Worm (Caenorhabditis elegans) whole organism, L4 larva: ENCODE measurements around the gene F58G11.4.
A peak's percentile ranks its signal among the peaks of the same experiment; 100 is the strongest.

Experiments used
- D1046.2 ChIP-seq: fragments of 200-800 bp; sonication (Bioruptor generic); IDR thresholded peaks from 2 replicates; pipeline ENCODE4 v1.3.6; 2022; ENCODE audit warnings: missing genetic modification characterization, missing compliant biosample characterization
- F44E2.7 ChIP-seq: fragments of 200-800 bp; sonication (Bioruptor generic); IDR thresholded peaks from 2 replicates; pipeline ENCODE4 v2.1.2; 2022; ENCODE audit warnings: missing genetic modification characterization, missing compliant biosample characterization
- Y105C5A.15 ChIP-seq: fragments of 200-800 bp; sonication (Bioruptor generic); IDR thresholded peaks from 2 replicates; pipeline ENCODE4 v1.3.6; 2022; ENCODE audit warnings: missing genetic modification characterization, missing compliant biosample characterization
- Y48G9A.11 ChIP-seq: fragments of 200-800 bp; sonication (Bioruptor generic); IDR thresholded peaks from 2 replicates; pipeline ENCODE4 v1.3.6; 2022; ENCODE audit warnings: missing genetic modification reagents, missing genetic modification characterization, missing compliant biosample characterization
- ZK546.5 ChIP-seq, 2 experiments: sonication (generic microtip); optimal IDR thresholded peaks; 2 replicates each; lab custom pipeline; 2017; ENCODE audit warnings: missing biosample characterization in 2 of 2, missing genetic modification characterization in 2 of 2
- attf-4 ChIP-seq: sonication (generic microtip); optimal IDR thresholded peaks from 3 replicates; lab custom pipeline; 2017; ENCODE audit warnings: missing biosample characterization, missing genetic modification characterization
- ctbp-1 ChIP-seq: fragments of 200-800 bp; sonication (Bioruptor generic); IDR thresholded peaks from 2 replicates; pipeline ENCODE4 v1.3.6; 2022; ENCODE audit warnings: missing genetic modification reagents, missing genetic modification characterization, missing compliant biosample characterization
- daf-12 ChIP-seq: fragments of 150-350 bp; optimal IDR thresholded peaks from 2 replicates; lab custom pipeline; 2014; ENCODE audit warnings: missing biosample characterization, missing genetic modification reagents, missing genetic modification characterization
- daf-16 ChIP-seq, 3 experiments: sonication (generic microtip); optimal IDR thresholded peaks; 2 replicates each; lab custom pipeline; 2016 to 2017; ENCODE audit warnings: missing genetic modification characterization in 3 of 3, missing genetic modification reagents in 3 of 3, mild to moderate bottlenecking in 2 of 3, missing compliant biosample characterization in 2 of 3, missing biosample characterization in 1 of 3, moderate library complexity in 1 of 3
- daf-19 ChIP-seq: fragments of 200-800 bp; sonication (Bioruptor generic); conservative IDR thresholded peaks from 2 replicates; pipeline ENCODE4 v1.3.6; 2022; ENCODE audit warnings: missing genetic modification characterization, missing compliant biosample characterization
- dmd-6 ChIP-seq: fragments of 200-800 bp; sonication (Bioruptor generic); IDR thresholded peaks from 2 replicates; pipeline ENCODE4 v1.3.6; 2022; ENCODE audit warnings: missing genetic modification reagents, missing genetic modification characterization, missing compliant biosample characterization
- dmd-9 ChIP-seq: fragments of 200-800 bp; sonication (Bioruptor generic); IDR thresholded peaks from 2 replicates; pipeline ENCODE4 v1.3.6; 2022; ENCODE audit warnings: missing genetic modification reagents, missing genetic modification characterization, missing compliant biosample characterization
- dve-1 ChIP-seq: sonication (generic microtip); optimal IDR thresholded peaks from 2 replicates; lab custom pipeline; 2017; ENCODE audit warnings: antibody characterized with exemption, mild to moderate bottlenecking, missing genetic modification characterization, missing compliant biosample characterization; ENCODE audit not compliant: insufficient read depth
- egl-43 ChIP-seq: fragments of 200-800 bp; sonication (Bioruptor generic); IDR thresholded peaks from 2 replicates; pipeline ENCODE4 v1.3.6; 2022; ENCODE audit warnings: missing genetic modification reagents, missing genetic modification characterization, missing compliant biosample characterization
- hif-1 ChIP-seq, 2 experiments: sonication (generic microtip); optimal IDR thresholded peaks; 2 replicates each; lab custom pipeline; 2016 to 2017; ENCODE audit warnings: missing compliant biosample characterization in 2 of 2, missing genetic modification characterization in 2 of 2, missing genetic modification reagents in 2 of 2, missing genotype in 2 of 2, mild to moderate bottlenecking in 1 of 2
- hlh-11 ChIP-seq: fragments of 200-800 bp; sonication (Bioruptor generic); optimal IDR thresholded peaks from 2 replicates; lab custom pipeline; 2018; ENCODE audit warnings: mild to moderate bottlenecking, missing genetic modification characterization, missing compliant biosample characterization
- hlh-30 ChIP-seq: sonication (generic microtip); optimal IDR thresholded peaks from 2 replicates; lab custom pipeline; 2017; ENCODE audit warnings: antibody characterized with exemption, mild to moderate bottlenecking, missing genetic modification characterization, missing compliant biosample characterization; ENCODE audit not compliant: insufficient read depth
- lim-7 ChIP-seq: fragments of 200-800 bp; sonication (Bioruptor generic); IDR thresholded peaks from 2 replicates; pipeline ENCODE4 v1.3.6; 2022; ENCODE audit warnings: missing genetic modification characterization, missing compliant biosample characterization
- lin-15B ChIP-seq: fragments of 150-350 bp; sonication (generic microtip); optimal IDR thresholded peaks from 3 replicates; lab custom pipeline; 2014; ENCODE audit warnings: missing biosample characterization, missing genetic modification characterization
- lin-29 ChIP-seq: fragments of 200-800 bp; sonication (Bioruptor generic); IDR thresholded peaks from 2 replicates; pipeline ENCODE4 v1.3.6; 2022; ENCODE audit warnings: missing genetic modification reagents, missing genetic modification characterization, missing compliant biosample characterization
- lir-3 ChIP-seq: sonication (generic microtip); optimal IDR thresholded peaks from 2 replicates; lab custom pipeline; 2016; ENCODE audit warnings: mild to moderate bottlenecking, missing genetic modification characterization, missing compliant biosample characterization
- lsy-2 ChIP-seq, 2 experiments: fragments of 150-350 bp in 1 of 2; sonication (generic microtip) in 1 of 2; optimal IDR thresholded peaks; 2 replicates each; lab custom pipeline; 2014 to 2017; ENCODE audit warnings: missing biosample characterization in 2 of 2, missing genetic modification characterization in 2 of 2
- mep-1 ChIP-seq: fragments of 150-350 bp; sonication (generic microtip); optimal IDR thresholded peaks from 3 replicates; lab custom pipeline; 2014; ENCODE audit warnings: missing biosample characterization, missing genetic modification characterization
- nhr-10 ChIP-seq: fragments of 150-350 bp; optimal IDR thresholded peaks from 2 replicates; lab custom pipeline; 2014; ENCODE audit warnings: missing biosample characterization, missing genetic modification characterization
- nhr-11 ChIP-seq: fragments of 150-350 bp; optimal IDR thresholded peaks from 2 replicates; lab custom pipeline; 2014; ENCODE audit warnings: missing biosample characterization, missing genetic modification characterization
- nhr-111 ChIP-seq: fragments of 200-800 bp; sonication (Bioruptor generic); optimal IDR thresholded peaks from 2 replicates; lab custom pipeline; 2018; ENCODE audit warnings: mild to moderate bottlenecking, missing genetic modification characterization, missing compliant biosample characterization
- nhr-25 ChIP-seq: sonication (generic microtip); optimal IDR thresholded peaks from 2 replicates; lab custom pipeline; 2017; ENCODE audit warnings: missing genetic modification characterization, mild to moderate bottlenecking, missing compliant biosample characterization, antibody characterized with exemption, moderate library complexity, borderline replicate concordance; ENCODE audit not compliant: insufficient read depth
- nhr-28 ChIP-seq: fragments of 150-350 bp; optimal IDR thresholded peaks from 2 replicates; lab custom pipeline; 2014; ENCODE audit warnings: missing biosample characterization, missing genetic modification characterization
- nhr-41 ChIP-seq: fragments of 200-800 bp; sonication (Bioruptor generic); IDR thresholded peaks from 2 replicates; pipeline ENCODE4 v1.3.6; 2022; ENCODE audit warnings: missing genetic modification reagents, missing genetic modification characterization, missing compliant biosample characterization
- nhr-48 ChIP-seq: sonication (generic microtip); optimal IDR thresholded peaks from 2 replicates; lab custom pipeline; 2016; ENCODE audit warnings: mild to moderate bottlenecking, missing genetic modification characterization, missing compliant biosample characterization
- nhr-6 ChIP-seq: fragments of 150-350 bp; optimal IDR thresholded peaks from 2 replicates; lab custom pipeline; 2014; ENCODE audit warnings: missing biosample characterization, missing genetic modification characterization
- nhr-77 ChIP-seq: fragments of 150-350 bp; optimal IDR thresholded peaks from 2 replicates; lab custom pipeline; 2014; ENCODE audit warnings: missing biosample characterization, missing genetic modification characterization
- pha-4 ChIP-seq, 2 experiments: fragments of 150-350 bp in 1 of 2; fragments of 200-800 bp in 1 of 2; sonication (Bioruptor generic) in 1 of 2; IDR thresholded peaks in 1 of 2; optimal IDR thresholded peaks in 1 of 2; 2 replicates each; pipeline versions ENCODE4 v1.3.6 to Lab custom; 2014 to 2022; ENCODE audit warnings: missing genetic modification characterization in 2 of 2, missing genetic modification reagents in 2 of 2, missing biosample characterization in 1 of 2, missing compliant biosample characterization in 1 of 2
- php-3 ChIP-seq: fragments of 200-800 bp; sonication (Bioruptor generic); IDR thresholded peaks from 2 replicates; pipeline ENCODE4 v1.3.6; 2022; ENCODE audit warnings: missing genetic modification reagents, missing genetic modification characterization, missing compliant biosample characterization
- rbr-2 ChIP-seq: sonication (generic microtip); optimal IDR thresholded peaks from 2 replicates; lab custom pipeline; 2016; ENCODE audit warnings: missing genotype, missing genetic modification characterization, missing compliant biosample characterization
- sdz-12 ChIP-seq: fragments of 200-800 bp; sonication (Bioruptor generic); optimal IDR thresholded peaks from 2 replicates; lab custom pipeline; 2018; ENCODE audit warnings: mild to moderate bottlenecking, missing genetic modification characterization, missing compliant biosample characterization
- spr-3 ChIP-seq: fragments of 200-800 bp; sonication (Bioruptor generic); optimal IDR thresholded peaks from 2 replicates; lab custom pipeline; 2018; ENCODE audit warnings: mild to moderate bottlenecking, missing genetic modification characterization, missing compliant biosample characterization
- unc-39 ChIP-seq: sonication (generic microtip); optimal IDR thresholded peaks from 2 replicates; lab custom pipeline; 2017; ENCODE audit warnings: missing biosample characterization, missing genetic modification characterization
- zfp-3 ChIP-seq: fragments of 200-800 bp; sonication (Bioruptor generic); conservative IDR thresholded peaks from 2 replicates; pipeline ENCODE4 v1.3.6; 2022; ENCODE audit warnings: missing genetic modification reagents, missing genetic modification characterization, missing compliant biosample characterization
- ztf-11 ChIP-seq: fragments of 150-350 bp; optimal IDR thresholded peaks from 2 replicates; lab custom pipeline; 2014; ENCODE audit warnings: missing biosample characterization, missing genetic modification characterization

The F58G11.4 gene

ce11 chrV:13653713-13654393, 18.5 kb upstream of the F58G11.4 start, which contains the start of gene lpin-1 (continued):
- TF ChIP-seq Y105C5A.15 (GFP tag; lab: Robert Waterston, UW) (no peak), nhr-6 (tag; lab: Kevin White, UChicago) (no peak), D1046.2 (GFP tag; lab: Robert Waterston, UW) (no peak), nhr-77 (tag; lab: Kevin White, UChicago) (peak; percentile 35), nhr-41 (GFP tag; lab: Robert Waterston, UW) (peak; percentile 53; the same call in 1 of the 2 replicates), lsy-2 (tag; optimal IDR thresholded peaks at IDR 0.05; lab: Kevin White, UChicago) (peak in 1 of 2 experiments; percentile 8), unc-39 (tag; lab: Kevin White, UChicago) (no peak), php-3 (GFP tag; lab: Robert Waterston, UW) (no peak), attf-4 (tag; lab: Kevin White, UChicago) (no peak), hlh-11 (tag; lab: Kevin White, UChicago) (peak; percentile 85), mep-1 (tag; lab: Kevin White, UChicago) (peak; percentile 40), zfp-3 (GFP tag; lab: Robert Waterston, UW) (0 out of 2 replicates have a peak, but pooled peaks have one; percentile 28), nhr-111 (GFP tag; lab: Kevin White, UChicago) (no peak), hlh-30 (tag; lab: Kevin White, UChicago) (peak; percentile 20), spr-3 (GFP tag; lab: Kevin White, UChicago) (no peak), sdz-12 (GFP tag; lab: Kevin White, UChicago) (peak; percentile 68), nhr-48 (peak; percentile 47), nhr-10 (no peak), Y48G9A.11 (no peak), ctbp-1 (GFP tag; lab: Robert Waterston, UW) (no peak), dmd-6 (GFP tag; lab: Robert Waterston, UW) (no peak; the same call in 1 of the 2 replicates), lir-3 (tag; lab: Kevin White, UChicago) (no peak), rbr-2 (no peak), ZK546.5 (tag; optimal IDR thresholded peaks at IDR 0.05; lab: Kevin White, UChicago) (no peak), egl-43 (GFP tag; lab: Robert Waterston, UW) (no peak), daf-19 (GFP tag; lab: Robert Waterston, UW) (no peak), nhr-28 (tag; lab: Kevin White, UChicago) (peak; percentile 77), nhr-11 (tag; lab: Kevin White, UChicago) (no peak), lim-7 (GFP tag; lab: Robert Waterston, UW) (no peak), hif-1 (tag; optimal IDR thresholded peaks at IDR 0.05; lab: Kevin White, UChicago) (peak in 1 of 2 experiments; percentile 38), ztf-11 (tag; lab: Kevin White, UChicago) (no peak), dmd-9 (GFP tag; lab: Robert Waterston, UW) (no peak), daf-12 (tag; lab: Kevin White, UChicago) (no peak), daf-16 (GFP tag; optimal IDR thresholded peaks at IDR 0.05; lab: Kevin White, UChicago) (no peak), daf-16 (tag; optimal IDR thresholded peaks at IDR 0.05; lab: Kevin White, UChicago) (peak; percentile 44), F44E2.7 (GFP tag; lab: Robert Waterston, UW) (no peak), nhr-25 (no peak), lin-29 (GFP tag; lab: Robert Waterston, UW) (no peak), pha-4 (GFP tag; IDR thresholded peaks at IDR 0.05; lab: Robert Waterston, UW) (no peak), pha-4 (tag; optimal IDR thresholded peaks at IDR 0.05; lab: Kevin White, UChicago) (no peak)
- TF ChIP-seq, all 104 proteins: peak for 21

ce11 chrV:13654394-13654792, 18.0 kb upstream of the F58G11.4 start:
- TF ChIP-seq dmd-6 (GFP tag; lab: Robert Waterston, UW) (peak; percentile 42; the same call in 1 of the 2 replicates), dve-1 (tag; lab: Kevin White, UChicago) (no peak), lin-15B (no peak), hlh-11 (tag; lab: Kevin White, UChicago) (peak; percentile 9)
- TF ChIP-seq, all 104 proteins: peak for 2
